Worm (Caenorhabditis elegans): ENCODE measurements around the gene F02D8.1.

F02D8.1 gene

ce11 chrV:14936587-14936986 lies 41.9 kb downstream of the F02D8.1 start, which contains the start of gene C30G7.2:
Gene C30G7.2, plus strand, starts transcription at chrV:14936887.
- TF ChIP-seq ama-1 (optimal IDR thresholded peaks at IDR 0.05) (no peak), flt-1 (GFP tag; IDR thresholded peaks at IDR 0.05) (no peak), scrt-1 (GFP tag; IDR thresholded peaks at IDR 0.05) (no peak), F13C5.2 (tag; optimal IDR thresholded peaks at IDR 0.05) (no peak), hmbx-1 (tag; optimal IDR thresholded peaks at IDR 0.05) (no peak), tbx-37 (GFP tag; conservative IDR thresholded peaks at IDR 0.05) (no peak), B0310.2 (tag; optimal IDR thresholded peaks at IDR 0.05) (no peak), ceh-13 (GFP tag; optimal IDR thresholded peaks at IDR 0.05) (no peak), tra-4 (tag; optimal IDR thresholded peaks at IDR 0.05) (no peak), pes-1 (GFP tag; IDR thresholded peaks at IDR 0.05) (no peak), aly-1 (tag; optimal IDR thresholded peaks at IDR 0.05) (no peak), tbx-11 (GFP tag; IDR thresholded peaks at IDR 0.05) (no peak), ets-7 (tag; optimal IDR thresholded peaks at IDR 0.05) (no peak), ceh-36 (tag; optimal IDR thresholded peaks at IDR 0.05) (no peak), sea-1 (GFP tag; conservative IDR thresholded peaks at IDR 0.05) (no peak)

ce11 chrV:14933450-14934218 lies 44.9 kb downstream of the F02D8.1 start:
- TF ChIP-seq tbx-37 (GFP tag; conservative IDR thresholded peaks at IDR 0.05) (no peak), ceh-36 (tag; optimal IDR thresholded peaks at IDR 0.05) (no peak), tra-4 (tag; optimal IDR thresholded peaks at IDR 0.05) (no peak), scrt-1 (GFP tag; IDR thresholded peaks at IDR 0.05) (no peak), sea-1 (GFP tag; conservative IDR thresholded peaks at IDR 0.05) (no peak), B0310.2 (tag; optimal IDR thresholded peaks at IDR 0.05) (no peak), ceh-13 (GFP tag; optimal IDR thresholded peaks at IDR 0.05) (no peak), F13C5.2 (tag; optimal IDR thresholded peaks at IDR 0.05) (no peak), pes-1 (GFP tag; IDR thresholded peaks at IDR 0.05) (no peak), ets-7 (tag; optimal IDR thresholded peaks at IDR 0.05) (no peak), tbx-11 (GFP tag; IDR thresholded peaks at IDR 0.05) (no peak), aly-1 (tag; optimal IDR thresholded peaks at IDR 0.05) (no peak), hmbx-1 (tag; optimal IDR thresholded peaks at IDR 0.05) (no peak), hnd-1 (tag; optimal IDR thresholded peaks at IDR 0.05) (no peak), flt-1 (GFP tag; IDR thresholded peaks at IDR 0.05) (no peak), hmg-4 (GFP tag; optimal IDR thresholded peaks at IDR 0.05) (no peak)

- TF ChIP-seq ceh-13 (GFP tag; optimal IDR thresholded peaks at IDR 0.05) (no peak), ets-7 (tag; optimal IDR thresholded peaks at IDR 0.05) (no peak), aly-1 (tag; optimal IDR thresholded peaks at IDR 0.05) (no peak), F13C5.2 (tag; optimal IDR thresholded peaks at IDR 0.05) (no peak), flt-1 (GFP tag; IDR thresholded peaks at IDR 0.05) (no peak), tbx-11 (GFP tag; IDR thresholded peaks at IDR 0.05) (no peak), tbx-37 (GFP tag; conservative IDR thresholded peaks at IDR 0.05) (no peak), ceh-36 (tag; optimal IDR thresholded peaks at IDR 0.05) (no peak), pes-1 (GFP tag; IDR thresholded peaks at IDR 0.05) (no peak), hmbx-1 (tag; optimal IDR thresholded peaks at IDR 0.05) (no peak), scrt-1 (GFP tag; IDR thresholded peaks at IDR 0.05) (no peak), ama-1 (optimal IDR thresholded peaks at IDR 0.05) (no peak), hmg-4 (GFP tag; optimal IDR thresholded peaks at IDR 0.05) (no peak), sea-1 (GFP tag; conservative IDR thresholded peaks at IDR 0.05) (no peak)
Measured at ce11 chrV:14930168-14930567, 48.3 kb downstream of the F02D8.1 start.

- TF ChIP-seq sea-1 (GFP tag; conservative IDR thresholded peaks at IDR 0.05): no peak
- TF ChIP-seq scrt-1 (GFP tag; IDR thresholded peaks at IDR 0.05): no peak
- no peak for TF ChIP-seq F13C5.2 (tag; optimal IDR thresholded peaks at IDR 0.05)
- no peak for TF ChIP-seq ama-1 (optimal IDR thresholded peaks at IDR 0.05)
Measured at ce11 chrV:14928248-14928647, 50.3 kb downstream of the F02D8.1 start, which contains the start of gene srg-55. Gene srg-55, minus strand, starts transcription at chrV:14928348.

ce11 chrV:14924104-14924503 lies 54.4 kb downstream of the F02D8.1 start, which contains the start of gene srg-54:
Gene srg-54, minus strand, starts transcription at chrV:14924204.
- TF ChIP-seq flt-1 (GFP tag; IDR thresholded peaks at IDR 0.05) (no peak), hnd-1 (tag; optimal IDR thresholded peaks at IDR 0.05) (no peak), scrt-1 (GFP tag; IDR thresholded peaks at IDR 0.05) (no peak), F13C5.2 (tag; optimal IDR thresholded peaks at IDR 0.05) (no peak), hmbx-1 (tag; optimal IDR thresholded peaks at IDR 0.05) (no peak), tbx-37 (GFP tag; conservative IDR thresholded peaks at IDR 0.05) (no peak), sea-1 (GFP tag; conservative IDR thresholded peaks at IDR 0.05) (no peak), ama-1 (optimal IDR thresholded peaks at IDR 0.05) (no peak), pes-1 (GFP tag; IDR thresholded peaks at IDR 0.05) (no peak), hmg-4 (GFP tag; optimal IDR thresholded peaks at IDR 0.05) (no peak), tbx-11 (GFP tag; IDR thresholded peaks at IDR 0.05) (no peak), ceh-36 (tag; optimal IDR thresholded peaks at IDR 0.05) (no peak), ceh-13 (GFP tag; optimal IDR thresholded peaks at IDR 0.05) (no peak), ets-7 (tag; optimal IDR thresholded peaks at IDR 0.05) (no peak), B0310.2 (tag; optimal IDR thresholded peaks at IDR 0.05) (no peak), tra-4 (tag; optimal IDR thresholded peaks at IDR 0.05) (no peak), aly-1 (tag; optimal IDR thresholded peaks at IDR 0.05) (no peak)
